Worm (Caenorhabditis elegans): ENCODE results near the gene Y37D8A.3.

DNA sequence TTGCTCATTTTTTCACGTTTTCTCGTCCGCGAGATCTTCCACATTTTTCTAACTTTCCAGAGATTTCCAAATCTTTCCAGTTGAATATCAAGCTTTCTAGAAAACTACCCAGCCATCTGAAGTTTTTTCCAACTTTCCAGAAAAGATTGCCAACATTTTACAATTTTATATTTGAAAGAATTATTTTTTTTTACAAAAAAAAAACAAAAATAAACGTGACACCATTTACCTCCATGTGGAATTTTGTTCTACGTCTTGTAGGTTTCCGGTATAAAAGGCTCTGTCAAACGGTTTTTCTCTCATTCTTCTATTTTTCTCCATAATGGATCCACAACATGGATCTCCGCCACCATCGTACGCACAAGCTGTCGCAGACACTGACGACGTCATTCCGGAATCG lies 35.5 kb downstream of the Y37D8A.3 start, which contains the start of gene Y37D8A.8:
- no peak for TF ChIP-seq nhr-11 (tag; optimal IDR thresholded peaks at IDR 0.05)
- no peak for TF ChIP-seq mdl-1 (tag; optimal IDR thresholded peaks at IDR 0.05)
- no peak for TF ChIP-seq ama-1 (optimal IDR thresholded peaks at IDR 0.05)
- no peak for TF ChIP-seq R02D3.7 (tag; optimal IDR thresholded peaks at IDR 0.05)
- TF ChIP-seq snpc-4 (tag; optimal IDR thresholded peaks at IDR 0.05) = no peak
- no peak for TF ChIP-seq ztf-4 (tag; optimal IDR thresholded peaks at IDR 0.05)
- TF ChIP-seq skn-1 (tag; optimal IDR thresholded peaks at IDR 0.05) = no peak
- no peak for TF ChIP-seq nhr-237 (tag; optimal IDR thresholded peaks at IDR 0.05)
- TF ChIP-seq unc-55 (GFP tag; optimal IDR thresholded peaks at IDR 0.05) = no peak
- no peak for TF ChIP-seq gmeb-1 (tag; optimal IDR thresholded peaks at IDR 0.05)
